Worm (Caenorhabditis elegans) whole organism, L3 larva: ENCODE data around the gene Y49A3A.3.
"Not testable (repeated sequence)": the region's sequence is repeated elsewhere in the genome, so short reads cannot be mapped to it uniquely, and the experiment has no call there.

Source experiments
- ZK546.5 ChIP-seq: sonication (generic microtip); optimal IDR thresholded peaks from 2 replicates; lab custom pipeline; 2017; ENCODE audit warnings: missing biosample characterization, missing genetic modification characterization
- ama-1 ChIP-seq: fragments of 150-350 bp; optimal IDR thresholded peaks from 2 replicates; lab custom pipeline; 2018
- ceh-16 ChIP-seq: sonication (generic microtip); optimal IDR thresholded peaks from 2 replicates; lab custom pipeline; 2017; ENCODE audit warnings: missing biosample characterization, missing genetic modification characterization
- ceh-28 ChIP-seq: fragments of 150-350 bp; optimal IDR thresholded peaks from 2 replicates; lab custom pipeline; 2014; ENCODE audit warnings: missing biosample characterization, missing genetic modification reagents, missing genetic modification characterization
- ceh-82 ChIP-seq: fragments of 150-350 bp; optimal IDR thresholded peaks from 2 replicates; lab custom pipeline; 2014; ENCODE audit warnings: missing biosample characterization, missing genetic modification characterization
- ceh-9 ChIP-seq: sonication (generic microtip); optimal IDR thresholded peaks from 2 replicates; lab custom pipeline; 2018; ENCODE audit warnings: missing biosample characterization, missing genetic modification characterization
- daf-12 ChIP-seq: fragments of 150-350 bp; optimal IDR thresholded peaks from 2 replicates; lab custom pipeline; 2014; ENCODE audit warnings: missing biosample characterization, missing genetic modification reagents, missing genetic modification characterization
- egl-5 ChIP-seq: fragments of 150-350 bp; optimal IDR thresholded peaks from 2 replicates; lab custom pipeline; 2017; ENCODE audit warnings: missing biosample characterization, missing genetic modification reagents, missing genetic modification characterization, inconsistent platforms
- elt-1 ChIP-seq: fragments of 150-350 bp; optimal IDR thresholded peaks from 2 replicates; lab custom pipeline; 2014; ENCODE audit warnings: missing biosample characterization, missing genetic modification characterization
- elt-2 ChIP-seq: sonication (generic microtip); optimal IDR thresholded peaks from 2 replicates; lab custom pipeline; 2016; ENCODE audit warnings: missing genetic modification reagents, mild to moderate bottlenecking, missing genetic modification characterization, missing compliant biosample characterization
- elt-3 ChIP-seq, 3 experiments: fragments of 150-350 bp in 1 of 3; sonication (generic microtip) in 2 of 3; optimal IDR thresholded peaks; 2 replicates in 2 of 3; 4 replicates in 1 of 3; lab custom pipeline; 2014 to 2017; ENCODE audit warnings: missing biosample characterization in 3 of 3, missing genetic modification characterization in 3 of 3
- eor-1 ChIP-seq, 2 experiments: fragments of 150-350 bp; optimal IDR thresholded peaks; 2 replicates each; lab custom pipeline; 2014 to 2018; ENCODE audit warnings: missing biosample characterization in 2 of 2, missing genetic modification characterization in 2 of 2
- fkh-2 ChIP-seq: fragments of 150-350 bp; optimal IDR thresholded peaks from 2 replicates; lab custom pipeline; 2014; ENCODE audit warnings: missing biosample characterization, missing genetic modification reagents, missing genetic modification characterization
- hmg-11 ChIP-seq: sonication (generic microtip); optimal IDR thresholded peaks from 2 replicates; lab custom pipeline; 2016; ENCODE audit warnings: missing genetic modification characterization, missing compliant biosample characterization
- jun-1 ChIP-seq: fragments of 150-350 bp; optimal IDR thresholded peaks from 2 replicates; lab custom pipeline; 2014; ENCODE audit warnings: missing biosample characterization, missing genetic modification reagents, missing genetic modification characterization
- lin-15B ChIP-seq: fragments of 150-350 bp; optimal IDR thresholded peaks from 2 replicates; lab custom pipeline; 2014; ENCODE audit warnings: missing biosample characterization, missing genetic modification characterization
- lin-39 ChIP-seq: fragments of 150-350 bp; optimal IDR thresholded peaks from 2 replicates; lab custom pipeline; 2018; ENCODE audit warnings: missing biosample characterization, missing genetic modification reagents, missing genetic modification characterization
- lsy-12 ChIP-seq: sonication (generic microtip); optimal IDR thresholded peaks from 2 replicates; lab custom pipeline; 2016; ENCODE audit warnings: mild to moderate bottlenecking, missing genetic modification characterization, missing compliant biosample characterization
- mdl-1 ChIP-seq: fragments of 150-350 bp; optimal IDR thresholded peaks from 2 replicates; lab custom pipeline; 2014; ENCODE audit warnings: missing biosample characterization, missing genetic modification characterization
- mml-1 ChIP-seq: fragments of 150-350 bp; sonication (generic microtip); optimal IDR thresholded peaks from 3 replicates; lab custom pipeline; 2014; ENCODE audit warnings: missing biosample characterization, missing genetic modification characterization
- nhr-11 ChIP-seq: fragments of 150-350 bp; optimal IDR thresholded peaks from 2 replicates; lab custom pipeline; 2014; ENCODE audit warnings: missing biosample characterization, missing genetic modification characterization
- nhr-23 ChIP-seq: fragments of 150-350 bp; optimal IDR thresholded peaks from 2 replicates; lab custom pipeline; 2014; ENCODE audit warnings: missing biosample characterization, missing genetic modification reagents, missing genetic modification characterization
- nhr-237 ChIP-seq: fragments of 150-350 bp; optimal IDR thresholded peaks from 2 replicates; lab custom pipeline; 2014; ENCODE audit warnings: missing biosample characterization, missing genetic modification characterization
- nhr-43 ChIP-seq: sonication (generic microtip); optimal IDR thresholded peaks from 2 replicates; lab custom pipeline; 2016; ENCODE audit warnings: mild to moderate bottlenecking, missing genetic modification characterization, missing compliant biosample characterization; ENCODE audit not compliant: poor library complexity, severe bottlenecking
- nhr-76 ChIP-seq: fragments of 150-350 bp; sonication (generic microtip); optimal IDR thresholded peaks from 5 replicates; lab custom pipeline; 2014; ENCODE audit warnings: missing biosample characterization, missing genetic modification characterization
- nhr-77 ChIP-seq: fragments of 150-350 bp; optimal IDR thresholded peaks from 2 replicates; lab custom pipeline; 2014; ENCODE audit warnings: missing biosample characterization, missing genetic modification characterization
- pha-4 ChIP-seq: fragments of 150-350 bp; optimal IDR thresholded peaks from 2 replicates; lab custom pipeline; 2014; ENCODE audit warnings: missing biosample characterization, missing genetic modification reagents, missing genetic modification characterization
- sea-2 ChIP-seq: fragments of 150-350 bp; sonication (generic microtip); optimal IDR thresholded peaks from 4 replicates; lab custom pipeline; 2014; ENCODE audit warnings: missing biosample characterization, missing genetic modification reagents, missing genetic modification characterization
- snpc-4 ChIP-seq: fragments of 150-350 bp; optimal IDR thresholded peaks from 2 replicates; lab custom pipeline; 2014; ENCODE audit warnings: missing biosample characterization, missing genetic modification characterization
- unc-62 ChIP-seq: fragments of 150-350 bp; sonication (generic microtip); optimal IDR thresholded peaks from 4 replicates; lab custom pipeline; 2014; ENCODE audit warnings: missing biosample characterization, missing genetic modification reagents, missing genetic modification characterization
- zag-1 ChIP-seq: fragments of 150-350 bp; optimal IDR thresholded peaks from 2 replicates; lab custom pipeline; 2014; ENCODE audit warnings: missing biosample characterization, missing genetic modification characterization
- ztf-11 ChIP-seq: fragments of 150-350 bp; optimal IDR thresholded peaks from 2 replicates; lab custom pipeline; 2014; ENCODE audit warnings: missing biosample characterization, missing genetic modification characterization
- ztf-4 ChIP-seq: fragments of 150-350 bp; optimal IDR thresholded peaks from 2 replicates; lab custom pipeline; 2014; ENCODE audit warnings: missing biosample characterization, missing genetic modification characterization

The Y49A3A.3 gene

ce11 chrV:14308164-14308563, 46.0 kb upstream of the Y49A3A.3 start, which contains the start of gene spig-5:
Gene spig-5, plus strand, starts transcription at chrV:14308464.
- not testable (repeated sequence) for TF ChIP-seq snpc-4 (tag; lab: Kevin White, UChicago); unc-62 (GFP tag; lab: Kevin White, UChicago); elt-3 (tag; optimal IDR thresholded peaks at IDR 0.05; lab: Kevin White, UChicago)

- TF ChIP-seq nhr-76 (tag; lab: Kevin White, UChicago); ama-1 (lab: Kevin White, UChicago); nhr-43: not testable (repeated sequence)
Measured at ce11 chrV:14309632-14310031, 44.6 kb upstream of the Y49A3A.3 start, which contains the start of gene F14D7.14. Gene F14D7.14, plus strand, starts transcription at chrV:14309932.

- TF ChIP-seq eor-1 (tag; optimal IDR thresholded peaks at IDR 0.05; lab: Kevin White, UChicago), result no peak
- no peak for TF ChIP-seq elt-3 (tag; optimal IDR thresholded peaks at IDR 0.05; lab: Kevin White, UChicago)
- no peak for TF ChIP-seq ceh-28
- no peak for TF ChIP-seq fkh-2 (tag; lab: Kevin White, UChicago)
- no peak for TF ChIP-seq ceh-82 (tag; lab: Kevin White, UChicago)
- TF ChIP-seq elt-1 (tag; lab: Kevin White, UChicago), result no peak
- TF ChIP-seq ztf-11 (tag; lab: Kevin White, UChicago), result no peak
- TF ChIP-seq ceh-16 (tag; lab: Kevin White, UChicago), result no peak
- TF ChIP-seq mml-1 (tag; lab: Kevin White, UChicago), result no peak
- no peak for TF ChIP-seq sea-2 (GFP tag; lab: Kevin White, UChicago)
- no peak for TF ChIP-seq nhr-23 (tag; lab: Kevin White, UChicago)
- no peak for TF ChIP-seq lin-15B (tag; lab: Kevin White, UChicago)
- TF ChIP-seq nhr-11 (tag; lab: Kevin White, UChicago), result no peak
- no peak for TF ChIP-seq ztf-4 (tag; lab: Kevin White, UChicago)
- TF ChIP-seq lin-39 (tag; lab: Kevin White, UChicago), result no peak
- TF ChIP-seq hmg-11 (tag; lab: Kevin White, UChicago), result no peak
- TF ChIP-seq, all 47 proteins: peak for 0
Measured at ce11 chrV:14311115-14311514, 43.1 kb upstream of the Y49A3A.3 start, which contains the start of gene ddn-3. Gene ddn-3, minus strand, starts transcription at chrV:14311215.

ce11 chrV:14312695-14313094, 41.5 kb upstream of the Y49A3A.3 start, which contains the start of gene F14D7.8:
Gene F14D7.8, minus strand, starts transcription at chrV:14312795.
- TF ChIP-seq mdl-1 (no peak), zag-1 (tag; lab: Kevin White, UChicago) (no peak), lsy-12 (no peak), egl-5 (tag; lab: Kevin White, UChicago) (no peak), nhr-77 (tag; lab: Kevin White, UChicago) (no peak), pha-4 (tag; lab: Kevin White, UChicago) (no peak), mml-1 (tag; lab: Kevin White, UChicago) (no peak), nhr-76 (tag; lab: Kevin White, UChicago) (no peak), nhr-237 (tag; lab: Kevin White, UChicago) (no peak), ceh-9 (tag; lab: Kevin White, UChicago) (no peak)

- TF ChIP-seq nhr-11 (tag; lab: Kevin White, UChicago) (no peak), ZK546.5 (tag; lab: Kevin White, UChicago) (no peak)
Measured at ce11 chrV:14314236-14314635, 40.0 kb upstream of the Y49A3A.3 start, which contains the start of gene F47B8.1. Gene F47B8.1, minus strand, starts transcription at chrV:14314336.

- TF ChIP-seq jun-1 (tag; lab: Kevin White, UChicago), result no peak
- no peak for TF ChIP-seq ztf-11 (tag; lab: Kevin White, UChicago)
- no peak for TF ChIP-seq sea-2 (GFP tag; lab: Kevin White, UChicago)
- no peak for TF ChIP-seq nhr-237 (tag; lab: Kevin White, UChicago)
- no peak for TF ChIP-seq egl-5 (tag; lab: Kevin White, UChicago)
- TF ChIP-seq daf-12 (tag; lab: Kevin White, UChicago), result no peak
- no peak for TF ChIP-seq elt-2 (tag; lab: Kevin White, UChicago)
- TF ChIP-seq nhr-43, result no peak
- TF ChIP-seq ZK546.5 (tag; lab: Kevin White, UChicago), result no peak
- TF ChIP-seq snpc-4 (tag; lab: Kevin White, UChicago), result no peak
Measured at ce11 chrV:14316525-14316924, 37.7 kb upstream of the Y49A3A.3 start, which contains the start of gene F47B8.2. Gene F47B8.2, minus strand, starts transcription at chrV:14316625.
